Worm (Caenorhabditis elegans): ENCODE measurements around the gene cdc-73.

ce11 chrIV:4005166-4005565 is 37.2 kb upstream of the cdc-73 start:
- TF ChIP-seq egl-27 (tag; optimal IDR thresholded peaks at IDR 0.05), result no peak
- no peak for TF ChIP-seq nhr-12 (tag; optimal IDR thresholded peaks at IDR 0.05)
- TF ChIP-seq gmeb-1 (tag; optimal IDR thresholded peaks at IDR 0.05), result no peak
- no peak for TF ChIP-seq skn-1 (tag; optimal IDR thresholded peaks at IDR 0.05)
- no peak for TF ChIP-seq unc-39 (tag; optimal IDR thresholded peaks at IDR 0.05)
- no peak for TF ChIP-seq lsy-2 (tag; optimal IDR thresholded peaks at IDR 0.05)

All from whole organism, L2 larva.